Worm (Caenorhabditis elegans) whole organism, L4 larva: ENCODE data around the gene K02E2.7.

ENCODE experiments used
- F44E2.7 ChIP-seq: fragments of 200-800 bp; sonication (Bioruptor generic); IDR thresholded peaks from 2 replicates; pipeline ENCODE4 v2.1.2; 2022; ENCODE audit warnings: missing genetic modification characterization, missing compliant biosample characterization
- T20F7.1 ChIP-seq: fragments of 200-800 bp; sonication (Bioruptor generic); optimal IDR thresholded peaks from 2 replicates; lab custom pipeline; 2018; ENCODE audit warnings: mild to moderate bottlenecking, missing genetic modification characterization, missing compliant biosample characterization
- Y105C5A.15 ChIP-seq: fragments of 200-800 bp; sonication (Bioruptor generic); IDR thresholded peaks from 2 replicates; pipeline ENCODE4 v1.3.6; 2022; ENCODE audit warnings: missing genetic modification characterization, missing compliant biosample characterization
- Y75B8A.6 ChIP-seq: fragments of 200-800 bp; sonication (Bioruptor generic); IDR thresholded peaks from 2 replicates; pipeline ENCODE4 v1.3.6; 2022; ENCODE audit warnings: missing genetic modification reagents, missing genetic modification characterization, missing compliant biosample characterization
- aly-2 ChIP-seq: sonication (generic microtip); optimal IDR thresholded peaks from 2 replicates; lab custom pipeline; 2018; ENCODE audit warnings: missing biosample characterization, missing genetic modification characterization
- ama-1 ChIP-seq: fragments of 150-350 bp; optimal IDR thresholded peaks from 2 replicates; lab custom pipeline; 2014; ENCODE audit warnings: inconsistent platforms, mixed read lengths
- arid-1 ChIP-seq: fragments of 200-800 bp; sonication (Bioruptor generic); conservative IDR thresholded peaks from 2 replicates; pipeline ENCODE4 v1.3.6; 2022; ENCODE audit warnings: missing genetic modification reagents, missing genetic modification characterization, missing compliant biosample characterization
- ceh-20 ChIP-seq: fragments of 200-800 bp; sonication (Bioruptor generic); IDR thresholded peaks from 2 replicates; pipeline ENCODE4 v1.3.6; 2022; ENCODE audit warnings: missing genetic modification reagents, missing genetic modification characterization, missing compliant biosample characterization
- ceh-32 ChIP-seq: sonication (generic microtip); optimal IDR thresholded peaks from 2 replicates; lab custom pipeline; 2016; ENCODE audit warnings: mild to moderate bottlenecking, missing genetic modification characterization, missing compliant biosample characterization; ENCODE audit not compliant: poor library complexity
- ceh-82 ChIP-seq: sonication (generic microtip); optimal IDR thresholded peaks from 2 replicates; lab custom pipeline; 2017; ENCODE audit warnings: missing biosample characterization, missing genetic modification characterization
- ctbp-1 ChIP-seq: fragments of 200-800 bp; sonication (Bioruptor generic); IDR thresholded peaks from 2 replicates; pipeline ENCODE4 v1.3.6; 2022; ENCODE audit warnings: missing genetic modification reagents, missing genetic modification characterization, missing compliant biosample characterization
- daf-16 ChIP-seq, 3 experiments: sonication (generic microtip); optimal IDR thresholded peaks; 2 replicates each; lab custom pipeline; 2016 to 2017; ENCODE audit warnings: missing genetic modification characterization in 3 of 3, missing genetic modification reagents in 3 of 3, mild to moderate bottlenecking in 2 of 3, missing compliant biosample characterization in 2 of 3, missing biosample characterization in 1 of 3, moderate library complexity in 1 of 3
- daf-8 ChIP-seq: fragments of 200-800 bp; sonication (Bioruptor generic); IDR thresholded peaks from 2 replicates; pipeline ENCODE4 v1.3.6; 2022; ENCODE audit warnings: missing genetic modification characterization, missing compliant biosample characterization
- duxl-1 ChIP-seq: sonication (generic microtip); optimal IDR thresholded peaks from 2 replicates; lab custom pipeline; 2016; ENCODE audit warnings: mild to moderate bottlenecking, missing genetic modification characterization, moderate library complexity, missing compliant biosample characterization; ENCODE audit not compliant: poor library complexity
- fkh-10 ChIP-seq: fragments of 150-350 bp; optimal IDR thresholded peaks from 2 replicates; lab custom pipeline; 2014; ENCODE audit warnings: missing biosample characterization, missing genetic modification reagents, missing genetic modification characterization
- fos-1 ChIP-seq: fragments of 150-350 bp; optimal IDR thresholded peaks from 2 replicates; lab custom pipeline; 2014; ENCODE audit warnings: missing biosample characterization, missing genetic modification characterization
- hlh-30 ChIP-seq: sonication (generic microtip); optimal IDR thresholded peaks from 2 replicates; lab custom pipeline; 2017; ENCODE audit warnings: antibody characterized with exemption, mild to moderate bottlenecking, missing genetic modification characterization, missing compliant biosample characterization; ENCODE audit not compliant: insufficient read depth
- hmg-1.1 ChIP-seq: fragments of 200-800 bp; sonication (Bioruptor generic); IDR thresholded peaks from 2 replicates; pipeline ENCODE4 v1.3.6; 2022; ENCODE audit warnings: missing genetic modification reagents, missing genetic modification characterization, missing compliant biosample characterization
- jun-1 ChIP-seq: fragments of 150-350 bp; optimal IDR thresholded peaks from 2 replicates; lab custom pipeline; 2014; ENCODE audit warnings: missing biosample characterization, missing genetic modification reagents, missing genetic modification characterization
- lin-1 ChIP-seq: fragments of 200-800 bp; sonication (Bioruptor generic); IDR thresholded peaks from 2 replicates; pipeline ENCODE4 v1.3.6; 2022; ENCODE audit warnings: missing genetic modification reagents, missing genetic modification characterization, missing compliant biosample characterization
- lin-15B ChIP-seq: fragments of 150-350 bp; sonication (generic microtip); optimal IDR thresholded peaks from 3 replicates; lab custom pipeline; 2014; ENCODE audit warnings: missing biosample characterization, missing genetic modification characterization
- lin-29 ChIP-seq: fragments of 200-800 bp; sonication (Bioruptor generic); IDR thresholded peaks from 2 replicates; pipeline ENCODE4 v1.3.6; 2022; ENCODE audit warnings: missing genetic modification reagents, missing genetic modification characterization, missing compliant biosample characterization
- lsy-2 ChIP-seq, 2 experiments: fragments of 150-350 bp in 1 of 2; sonication (generic microtip) in 1 of 2; optimal IDR thresholded peaks; 2 replicates each; lab custom pipeline; 2014 to 2017; ENCODE audit warnings: missing biosample characterization in 2 of 2, missing genetic modification characterization in 2 of 2
- madf-5 ChIP-seq, 2 experiments: fragments of 200-800 bp; sonication (Bioruptor generic); IDR thresholded peaks; 2 replicates each; pipeline ENCODE4 v1.3.6; 2022; ENCODE audit warnings: missing compliant biosample characterization in 2 of 2, missing genetic modification characterization in 2 of 2
- madf-9 ChIP-seq: fragments of 200-800 bp; sonication (Bioruptor generic); conservative IDR thresholded peaks from 2 replicates; pipeline ENCODE4 v1.3.6; 2022; ENCODE audit warnings: missing genetic modification reagents, missing genetic modification characterization, missing compliant biosample characterization
- mes-2 ChIP-seq: sonication (generic microtip); optimal IDR thresholded peaks from 2 replicates; lab custom pipeline; 2016; ENCODE audit warnings: missing genotype, mild to moderate bottlenecking, missing genetic modification characterization, missing compliant biosample characterization; ENCODE audit not compliant: poor library complexity, severe bottlenecking
- nhr-10 ChIP-seq: fragments of 150-350 bp; optimal IDR thresholded peaks from 2 replicates; lab custom pipeline; 2014; ENCODE audit warnings: missing biosample characterization, missing genetic modification characterization
- nhr-11 ChIP-seq: fragments of 150-350 bp; optimal IDR thresholded peaks from 2 replicates; lab custom pipeline; 2014; ENCODE audit warnings: missing biosample characterization, missing genetic modification characterization
- nhr-111 ChIP-seq: fragments of 200-800 bp; sonication (Bioruptor generic); optimal IDR thresholded peaks from 2 replicates; lab custom pipeline; 2018; ENCODE audit warnings: mild to moderate bottlenecking, missing genetic modification characterization, missing compliant biosample characterization
- nhr-28 ChIP-seq: fragments of 150-350 bp; optimal IDR thresholded peaks from 2 replicates; lab custom pipeline; 2014; ENCODE audit warnings: missing biosample characterization, missing genetic modification characterization
- nhr-41 ChIP-seq: fragments of 200-800 bp; sonication (Bioruptor generic); IDR thresholded peaks from 2 replicates; pipeline ENCODE4 v1.3.6; 2022; ENCODE audit warnings: missing genetic modification reagents, missing genetic modification characterization, missing compliant biosample characterization
- nhr-48 ChIP-seq: sonication (generic microtip); optimal IDR thresholded peaks from 2 replicates; lab custom pipeline; 2016; ENCODE audit warnings: mild to moderate bottlenecking, missing genetic modification characterization, missing compliant biosample characterization
- nhr-6 ChIP-seq: fragments of 150-350 bp; optimal IDR thresholded peaks from 2 replicates; lab custom pipeline; 2014; ENCODE audit warnings: missing biosample characterization, missing genetic modification characterization
- pha-4 ChIP-seq, 2 experiments: fragments of 150-350 bp in 1 of 2; fragments of 200-800 bp in 1 of 2; sonication (Bioruptor generic) in 1 of 2; IDR thresholded peaks in 1 of 2; optimal IDR thresholded peaks in 1 of 2; 2 replicates each; pipeline versions ENCODE4 v1.3.6 to Lab custom; 2014 to 2022; ENCODE audit warnings: missing genetic modification characterization in 2 of 2, missing genetic modification reagents in 2 of 2, missing biosample characterization in 1 of 2, missing compliant biosample characterization in 1 of 2
- php-3 ChIP-seq: fragments of 200-800 bp; sonication (Bioruptor generic); IDR thresholded peaks from 2 replicates; pipeline ENCODE4 v1.3.6; 2022; ENCODE audit warnings: missing genetic modification reagents, missing genetic modification characterization, missing compliant biosample characterization
- pqm-1 ChIP-seq: sonication (generic microtip); optimal IDR thresholded peaks from 2 replicates; lab custom pipeline; 2017; ENCODE audit warnings: missing biosample characterization, missing genetic modification characterization
- saeg-2 ChIP-seq: fragments of 200-800 bp; sonication (Bioruptor generic); IDR thresholded peaks from 2 replicates; pipeline ENCODE4 v1.3.6; 2022; ENCODE audit warnings: missing genetic modification reagents, missing genetic modification characterization, missing compliant biosample characterization
- sdz-12 ChIP-seq: fragments of 200-800 bp; sonication (Bioruptor generic); optimal IDR thresholded peaks from 2 replicates; lab custom pipeline; 2018; ENCODE audit warnings: mild to moderate bottlenecking, missing genetic modification characterization, missing compliant biosample characterization
- set-16 ChIP-seq: fragments of 200-800 bp; sonication (Bioruptor generic); IDR thresholded peaks from 2 replicates; pipeline ENCODE4 v1.3.6; 2022; ENCODE audit warnings: missing genetic modification reagents, missing genetic modification characterization, missing compliant biosample characterization
- skn-1 ChIP-seq: fragments of 150-350 bp; optimal IDR thresholded peaks from 2 replicates; lab custom pipeline; 2014; ENCODE audit warnings: missing biosample characterization, missing genetic modification characterization
- tra-1 ChIP-seq: fragments of 200-800 bp; sonication (Bioruptor generic); IDR thresholded peaks from 2 replicates; pipeline ENCODE4 v1.3.6; 2022; ENCODE audit warnings: missing genetic modification reagents, missing genetic modification characterization, missing compliant biosample characterization
- unc-62 ChIP-seq, 3 experiments: fragments of 150-350 bp in 1 of 3; sonication (generic microtip); optimal IDR thresholded peaks in 2 of 3; peaks in 1 of 3; 1 replicate in 1 of 3; 2 replicates in 2 of 3; lab custom pipeline; 2014 to 2017; ENCODE audit warnings: missing biosample characterization in 3 of 3, missing genetic modification characterization in 3 of 3, missing genetic modification reagents in 3 of 3, missing genotype in 1 of 3
- vab-7 ChIP-seq: fragments of 200-800 bp; sonication (Bioruptor generic); IDR thresholded peaks from 2 replicates; pipeline ENCODE4 v1.3.6; 2022; ENCODE audit warnings: missing genetic modification reagents, missing genetic modification characterization, missing compliant biosample characterization
- zag-1 ChIP-seq: fragments of 150-350 bp; optimal IDR thresholded peaks from 2 replicates; lab custom pipeline; 2014; ENCODE audit warnings: missing biosample characterization, missing genetic modification characterization
- zfp-2 ChIP-seq: sonication (generic microtip); optimal IDR thresholded peaks from 2 replicates; lab custom pipeline; 2016; ENCODE audit warnings: mild to moderate bottlenecking, missing genetic modification characterization, missing compliant biosample characterization
- zip-11 ChIP-seq: fragments of 200-800 bp; sonication (Bioruptor generic); IDR thresholded peaks from 2 replicates; pipeline ENCODE4 v1.3.6; 2022; ENCODE audit warnings: missing genetic modification characterization, missing compliant biosample characterization
- zip-2 ChIP-seq: fragments of 150-350 bp; optimal IDR thresholded peaks from 2 replicates; lab custom pipeline; 2014; ENCODE audit warnings: missing biosample characterization, missing genetic modification characterization
- ztf-11 ChIP-seq: fragments of 150-350 bp; optimal IDR thresholded peaks from 2 replicates; lab custom pipeline; 2014; ENCODE audit warnings: missing biosample characterization, missing genetic modification characterization
- ztf-7 ChIP-seq: fragments of 150-350 bp; optimal IDR thresholded peaks from 2 replicates; lab custom pipeline; 2014; ENCODE audit warnings: missing biosample characterization, missing genetic modification characterization

The K02E2.7 gene

ce11 chrV:20418768-20419167 is 31.9 kb upstream of the K02E2.7 start (continued):
- TF ChIP-seq zip-11 (GFP tag; lab: Robert Waterston, UW): no peak
- peak in 1 of 2 experiments; percentile 99 for TF ChIP-seq unc-62 (GFP tag; optimal IDR thresholded peaks at IDR 0.05 in 1 of 2; lab: Kevin White, UChicago)
- no peak for TF ChIP-seq unc-62 (tag; optimal IDR thresholded peaks at IDR 0.05; lab: Kevin White, UChicago)
- TF ChIP-seq duxl-1: no peak
- TF ChIP-seq hlh-30 (tag; lab: Kevin White, UChicago): peak; percentile 97
- TF ChIP-seq F44E2.7 (GFP tag; lab: Robert Waterston, UW): 0 out of 2 replicates have a peak, but pooled peaks have one; percentile 3
- TF ChIP-seq Y75B8A.6: no peak
- TF ChIP-seq sdz-12 (GFP tag; lab: Kevin White, UChicago): no peak
- peak; percentile 39 for TF ChIP-seq mes-2 (tag; lab: Kevin White, UChicago)
- TF ChIP-seq ztf-7 (tag; lab: Kevin White, UChicago): no peak
- TF ChIP-seq skn-1 (tag; lab: Kevin White, UChicago): no peak
- TF ChIP-seq ceh-20 (GFP tag; lab: Robert Waterston, UW): 0 out of 2 replicates have a peak, but pooled peaks have one; percentile 43
- TF ChIP-seq nhr-28 (tag; lab: Kevin White, UChicago): peak; percentile 84
- no peak for TF ChIP-seq arid-1 (GFP tag; lab: Robert Waterston, UW)
- TF ChIP-seq daf-8 (GFP tag; lab: Robert Waterston, UW): no peak
- TF ChIP-seq nhr-11 (tag; lab: Kevin White, UChicago): peak; percentile 72
- TF ChIP-seq fkh-10 (GFP tag; lab: Kevin White, UChicago): no peak
- no peak for TF ChIP-seq zag-1
- no peak for TF ChIP-seq aly-2 (tag; lab: Kevin White, UChicago)
- no peak for TF ChIP-seq ama-1 (lab: Kevin White, UChicago)
- TF ChIP-seq lin-1 (GFP tag; lab: Robert Waterston, UW): 0 out of 2 replicates have a peak, but pooled peaks have one; percentile 14
- 0 out of 2 replicates have a peak, but pooled peaks have one; percentile 36 for TF ChIP-seq hmg-1.1
- TF ChIP-seq php-3 (GFP tag; lab: Robert Waterston, UW): peak; percentile 86
- no peak for TF ChIP-seq ztf-11 (tag; lab: Kevin White, UChicago)
- peak; percentile 81 for TF ChIP-seq nhr-6 (tag; lab: Kevin White, UChicago)
- TF ChIP-seq jun-1 (tag; lab: Kevin White, UChicago): no peak
- 0 out of 2 replicates have a peak, but pooled peaks have one; percentile 27 for TF ChIP-seq saeg-2
- TF ChIP-seq fos-1 (tag; lab: Kevin White, UChicago): no peak
- no peak for TF ChIP-seq T20F7.1 (GFP tag; lab: Kevin White, UChicago)
- TF ChIP-seq lin-15B (tag; lab: Kevin White, UChicago): no peak
- TF ChIP-seq tra-1 (GFP tag; lab: Robert Waterston, UW): peak; percentile 56; the same call in 1 of the 2 replicates
- no peak for TF ChIP-seq nhr-10 (tag; lab: Kevin White, UChicago)
- no peak for TF ChIP-seq ceh-82 (tag; lab: Kevin White, UChicago)
- no peak for TF ChIP-seq ceh-32 (tag; lab: Kevin White, UChicago)
- TF ChIP-seq pqm-1 (tag; lab: Kevin White, UChicago): peak; percentile 0
- TF ChIP-seq Y105C5A.15 (GFP tag; lab: Robert Waterston, UW): no peak
- no peak for TF ChIP-seq madf-9
- peak; percentile 75 for TF ChIP-seq nhr-48 (tag; lab: Kevin White, UChicago)
- no peak for TF ChIP-seq nhr-111 (GFP tag; lab: Kevin White, UChicago)
- peak; percentile 13; the same call in 1 of the 2 replicates for TF ChIP-seq set-16 (GFP tag; lab: Robert Waterston, UW)
- TF ChIP-seq nhr-41 (GFP tag; lab: Robert Waterston, UW): 0 out of 2 replicates have a peak, but pooled peaks have one; percentile 43
- TF ChIP-seq zip-2 (tag; lab: Kevin White, UChicago): no peak
- no peak for TF ChIP-seq zfp-2 (tag; lab: Kevin White, UChicago)
- TF ChIP-seq daf-16 (GFP tag; optimal IDR thresholded peaks at IDR 0.05; lab: Kevin White, UChicago): peak in 1 of 2 experiments; percentile 80
- peak; percentile 96 for TF ChIP-seq daf-16 (tag; optimal IDR thresholded peaks at IDR 0.05; lab: Kevin White, UChicago)
- TF ChIP-seq ctbp-1 (GFP tag; lab: Robert Waterston, UW): no peak
- TF ChIP-seq madf-5 (GFP tag; IDR thresholded peaks at IDR 0.05; lab: Robert Waterston, UW): no peak
- no peak for TF ChIP-seq lin-29 (GFP tag; lab: Robert Waterston, UW)
- peak in 1 of 2 experiments; percentile 57 for TF ChIP-seq lsy-2 (tag; optimal IDR thresholded peaks at IDR 0.05; lab: Kevin White, UChicago)
- peak; percentile 58; the same call in 1 of the 2 replicates for TF ChIP-seq pha-4 (GFP tag; IDR thresholded peaks at IDR 0.05; lab: Robert Waterston, UW)
- TF ChIP-seq pha-4 (tag; optimal IDR thresholded peaks at IDR 0.05; lab: Kevin White, UChicago): peak; percentile 96
- no peak for TF ChIP-seq vab-7 (GFP tag; lab: Robert Waterston, UW)
